Fruit fly (Drosophila melanogaster) whole organism, wandering third instar larva: Measurements from ENCODE around the gene CG5953.
A peak's percentile ranks its signal among the peaks of the same experiment; 100 is the strongest.

Experiments
- Abd-B ChIP-seq: fragments of >200 bp; optimal IDR thresholded peaks from 2 replicates; lab custom pipeline; 2017; ENCODE audit warnings: missing biosample characterization, missing genetic modification characterization
- CG9705 ChIP-seq: fragments of 200-800 bp; sonication (Bioruptor generic); optimal IDR thresholded peaks from 2 replicates; lab custom pipeline; 2018; ENCODE audit warnings: missing biosample characterization, mild to moderate bottlenecking, missing genetic modification characterization
- CrebA ChIP-seq: fragments of 200-800 bp; sonication (Bioruptor generic); optimal IDR thresholded peaks from 2 replicates; lab custom pipeline; 2016; ENCODE audit warnings: missing biosample characterization, mild to moderate bottlenecking, missing genetic modification characterization, borderline replicate concordance
- Dfd ChIP-seq: fragments of >200 bp; optimal IDR thresholded peaks from 2 replicates; lab custom pipeline; 2017; ENCODE audit warnings: missing biosample characterization, missing genetic modification characterization
- Dif ChIP-seq: fragments of 200-275, 200-300 bp; sonication (Bioruptor generic); optimal IDR thresholded peaks from 2 replicates; lab custom pipeline; 2018; ENCODE audit warnings: missing biosample characterization, missing genetic modification characterization; ENCODE audit not compliant: partially characterized antibody
- GATAd ChIP-seq: sonication (Bioruptor generic); optimal IDR thresholded peaks from 2 replicates; lab custom pipeline; 2016; ENCODE audit warnings: missing biosample characterization, missing genetic modification characterization
- HLH106 ChIP-seq: fragments of 200-800 bp; optimal IDR thresholded peaks from 3 replicates; lab custom pipeline; 2019; ENCODE audit warnings: missing biosample characterization, mild to moderate bottlenecking, missing genetic modification characterization, moderate library complexity
- Hnf4 ChIP-seq: fragments of 200-800 bp; sonication (Bioruptor generic); optimal IDR thresholded peaks from 2 replicates; lab custom pipeline; 2016; ENCODE audit warnings: missing biosample characterization, mild to moderate bottlenecking, missing genetic modification characterization
- OdsH ChIP-seq: fragments of 200-800 bp; sonication (Bioruptor generic); optimal IDR thresholded peaks from 2 replicates; lab custom pipeline; 2016; ENCODE audit warnings: missing biosample characterization, mild to moderate bottlenecking, missing genetic modification characterization
- Vsx2 ChIP-seq: fragments of 200-300, 225-300 bp; sonication (Bioruptor generic); optimal IDR thresholded peaks from 2 replicates; lab custom pipeline; 2018; ENCODE audit warnings: missing biosample characterization, missing genetic modification characterization; ENCODE audit not compliant: partially characterized antibody
- brk ChIP-seq: fragments of 200-800 bp; sonication (Bioruptor generic); optimal IDR thresholded peaks from 2 replicates; lab custom pipeline; 2016; ENCODE audit warnings: missing biosample characterization, mild to moderate bottlenecking, missing genetic modification characterization
- dl ChIP-seq, 2 experiments: fragments of 175-275, 200-275 bp in 1 of 2; fragments of 200-275 bp in 1 of 2; sonication (Bioruptor generic); optimal IDR thresholded peaks; lab custom pipeline; 2018; ENCODE audit warnings: mild to moderate bottlenecking in 2 of 2, missing biosample characterization in 2 of 2, missing genetic modification characterization in 2 of 2, moderate library complexity in 2 of 2; ENCODE audit not compliant: partially characterized antibody in 2 of 2, insufficient read depth in 1 of 2
- dmrt93B ChIP-seq: fragments of 200-800 bp; sonication (Bioruptor generic); optimal IDR thresholded peaks from 2 replicates; lab custom pipeline; 2018; ENCODE audit warnings: missing biosample characterization, mild to moderate bottlenecking, missing genetic modification characterization
- ey ChIP-seq: fragments of 200-800 bp; sonication (Bioruptor generic); optimal IDR thresholded peaks from 2 replicates; lab custom pipeline; 2016; ENCODE audit warnings: missing biosample characterization, missing genetic modification characterization
- foxo ChIP-seq, 2 experiments: fragments of 200-800 bp; sonication (Bioruptor generic); optimal IDR thresholded peaks; 2 replicates in 1 of 2; 3 replicates in 1 of 2; lab custom pipeline; 2016 to 2017; ENCODE audit warnings: missing biosample characterization in 2 of 2, missing genetic modification characterization in 2 of 2
- jim ChIP-seq: fragments of 175-275, 200-325 bp; sonication (Bioruptor generic); optimal IDR thresholded peaks from 2 replicates; lab custom pipeline; 2016; ENCODE audit warnings: missing biosample characterization, mild to moderate bottlenecking, missing genetic modification characterization
- sage ChIP-seq: fragments of 200-800 bp; sonication (Bioruptor generic); optimal IDR thresholded peaks from 2 replicates; lab custom pipeline; 2016; ENCODE audit warnings: missing biosample characterization, mild to moderate bottlenecking, missing genetic modification characterization
- sv ChIP-seq: fragments of 200-800 bp; sonication (Bioruptor generic); optimal IDR thresholded peaks from 3 replicates; lab custom pipeline; 2016; ENCODE audit warnings: missing biosample characterization, missing genetic modification characterization
- usp ChIP-seq: fragments of >200 bp; optimal IDR thresholded peaks from 2 replicates; lab custom pipeline; 2017; ENCODE audit warnings: missing biosample characterization, missing genetic modification characterization
- woc ChIP-seq: sonication (Bioruptor generic); optimal IDR thresholded peaks from 2 replicates; lab custom pipeline; 2016; ENCODE audit warnings: missing biosample characterization, mild to moderate bottlenecking, missing genetic modification characterization

The CG5953 gene

dm6 chr2L:16485643-16486000, 47.1 kb downstream of the CG5953 start, which contains the start of gene dac:
dac (minus strand) TSS chr2L:16485998.
- TF ChIP-seq ey (GFP tag; lab: Kevin White, UChicago) (peak; percentile 2), Dif (no peak), sage (no peak), Hnf4 (GFP tag; lab: Kevin White, UChicago) (no peak), woc (GFP tag; lab: Kevin White, UChicago) (no peak), Abd-B (GFP tag; lab: Kevin White, UChicago) (no peak), dmrt93B (no peak)

dm6 chr2L:16476517-16476916, 56.2 kb downstream of the CG5953 start:
- TF ChIP-seq OdsH (GFP tag; lab: Kevin White, UChicago) (no peak), Hnf4 (GFP tag; lab: Kevin White, UChicago) (peak; percentile 11), Vsx2 (GFP tag; lab: Kevin White, UChicago) (no peak), GATAd (GFP tag; lab: Kevin White, UChicago) (no peak), jim (no peak)

DNA sequence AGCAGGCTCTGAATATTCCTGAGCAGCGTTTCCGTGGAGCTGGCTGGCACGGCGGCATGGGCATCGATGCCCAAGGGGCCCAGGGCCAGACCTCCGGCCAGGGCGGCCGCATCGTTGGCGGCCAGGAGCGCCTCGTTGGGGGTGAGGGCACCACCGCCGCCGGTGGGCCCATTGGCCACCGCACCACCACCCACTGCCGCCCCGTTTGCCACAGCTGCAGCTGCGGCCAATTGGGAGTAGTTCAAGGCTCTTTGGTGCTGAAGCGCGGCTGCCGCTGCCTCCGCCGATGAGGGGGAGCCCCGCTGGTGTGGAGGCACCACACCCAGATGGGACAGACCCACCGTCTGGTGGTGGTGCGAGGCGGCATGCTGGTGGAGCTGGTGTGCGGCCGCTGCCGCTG, 60.5 kb downstream of the CG5953 start:
- TF ChIP-seq brk (no peak), Dif (no peak), Dfd (GFP tag; lab: Kevin White, UChicago) (peak; percentile 98), OdsH (GFP tag; lab: Kevin White, UChicago) (no peak), GATAd (GFP tag; lab: Kevin White, UChicago) (no peak), jim (no peak), HLH106 (tag; lab: Kevin White, UChicago) (no peak)

DNA sequence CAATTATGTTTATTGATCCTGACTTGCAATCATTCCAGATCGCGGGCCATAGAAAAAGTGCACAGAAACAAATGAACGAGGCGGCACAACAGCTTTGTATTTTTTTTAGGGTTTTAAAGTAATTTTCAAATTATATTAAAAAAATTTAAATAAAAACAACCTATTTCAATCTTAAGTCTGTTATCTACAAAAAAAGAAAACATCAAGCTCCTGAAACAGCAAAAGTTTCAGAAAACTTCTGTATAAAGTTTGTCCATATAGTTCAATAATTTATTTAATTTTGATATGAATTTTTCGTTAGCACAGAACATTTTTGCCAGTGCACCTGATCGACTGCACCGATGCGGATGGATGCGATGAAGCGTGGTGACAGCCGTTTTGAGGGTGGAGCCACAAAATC, 62.9 kb downstream of the CG5953 start:
- TF ChIP-seq Dif: no peak
- TF ChIP-seq ey (GFP tag; lab: Kevin White, UChicago): no peak
- no peak for TF ChIP-seq CG9705 (GFP tag; lab: Kevin White, UChicago)
- TF ChIP-seq usp: no peak
- TF ChIP-seq foxo (GFP tag; optimal IDR thresholded peaks at IDR 0.05; lab: Kevin White, UChicago): no peak

- peak in 1 of 2 experiments; percentile 3 for TF ChIP-seq dl (GFP tag; optimal IDR thresholded peaks at IDR 0.05; lab: Kevin White, UChicago; ENCODE audit: insufficient read depth in 1 of 2, partially characterized antibody in 2 of 2)
- TF ChIP-seq Hnf4 (GFP tag; lab: Kevin White, UChicago): no peak
These were observed 69.0 kb downstream of the CG5953 start for dm6 chr2L:16463657-16464056.

- TF ChIP-seq CrebA (GFP tag; lab: Kevin White, UChicago) (no peak), sage (no peak), sv (no peak)
These were observed 74.3 kb downstream of the CG5953 start for dm6 chr2L:16458385-16458784.
